5 fruit fly cellular contexts compared by ENCODE assay signal in genomic region chr3L:3905111-3905510, dm6.
TF ChIP-seq lines count a peak whose summit lies in the region.

Gene ida (plus strand): TSS chr3L:3905344.

- TF ChIP-seq CTCF in whole organism, embryonic (GFP tag; optimal IDR thresholded peaks at IDR 0.05; lab: Kevin White, UChicago), result peak; percentile 57

TF ChIP-seq in whole organism, adult, 20 proteins besides CTCF, POLR2A, EP300 and RAD21:
- TF ChIP-seq CG1620 (GFP tag; optimal IDR thresholded peaks at IDR 0.05; lab: Kevin White, UChicago), result no peak
- no peak for TF ChIP-seq CG7101 (tag; optimal IDR thresholded peaks at IDR 0.05; lab: Kevin White, UChicago)
- TF ChIP-seq tj (GFP tag; optimal IDR thresholded peaks at IDR 0.05; lab: Kevin White, UChicago), result peak; percentile 14
- peak; percentile 27 for TF ChIP-seq cic (GFP tag; optimal IDR thresholded peaks at IDR 0.05; lab: Kevin White, UChicago)
- TF ChIP-seq Mnt (GFP tag; optimal IDR thresholded peaks at IDR 0.05; lab: Kevin White, UChicago), result peak; percentile 41
- peak; percentile 23 for TF ChIP-seq bab1 (GFP tag; optimal IDR thresholded peaks at IDR 0.05; lab: Kevin White, UChicago)
- TF ChIP-seq CG12768 (GFP tag; optimal IDR thresholded peaks at IDR 0.05; lab: Kevin White, UChicago), result peak; percentile 29

TF ChIP-seq in whole organism, embryonic, 481 proteins besides CTCF, POLR2A, EP300 and RAD21 (continues in another document):
- TF ChIP-seq CG14441 (GFP tag; IDR thresholded peaks at IDR 0.05; lab: Robert Waterston, UW), result peak; percentile 34; the same call in 1 of the 2 replicates
- peak; percentile 88 for TF ChIP-seq pzg (GFP tag; optimal IDR thresholded peaks at IDR 0.05; lab: Kevin White, UChicago)
- TF ChIP-seq Fer1 (GFP tag; optimal IDR thresholded peaks at IDR 0.05; lab: Kevin White, UChicago), result peak; percentile 49
- TF ChIP-seq CG34224 (GFP tag; IDR thresholded peaks at IDR 0.05; lab: Robert Waterston, UW; ENCODE audit: partially characterized antibody), result peak; percentile 26; the same call in 1 of the 3 replicates
- peak; percentile 99 for TF ChIP-seq E2f2 (GFP tag; IDR thresholded peaks at IDR 0.05; lab: Robert Waterston, UW)
- TF ChIP-seq knrl (GFP tag; IDR thresholded peaks at IDR 0.05; lab: Robert Waterston, UW; ENCODE audit: partially characterized antibody), result no peak
- TF ChIP-seq chinmo (GFP tag; IDR thresholded peaks at IDR 0.05; lab: Robert Waterston, UW; ENCODE audit: partially characterized antibody), result 0 out of 4 replicates have a peak, but pooled peaks have one; percentile 59
- peak; percentile 24; the same call in 1 of the 2 replicates for TF ChIP-seq Rfx (GFP tag; IDR thresholded peaks at IDR 0.05; lab: Robert Waterston, UW)
- TF ChIP-seq Hey (tag; optimal IDR thresholded peaks at IDR 0.05; lab: Kevin White, UChicago), result peak; percentile 53
- peak; percentile 84 for TF ChIP-seq Ets97D (GFP tag; optimal IDR thresholded peaks at IDR 0.05; lab: Kevin White, UChicago)
- TF ChIP-seq crp (GFP tag; optimal IDR thresholded peaks at IDR 0.05; lab: Kevin White, UChicago), result no peak
- TF ChIP-seq B-H2 (GFP tag; optimal IDR thresholded peaks at IDR 0.05; lab: Kevin White, UChicago), result peak; percentile 2
- peak; percentile 91 for TF ChIP-seq MBD-R2 (GFP tag; IDR thresholded peaks at IDR 0.05; lab: Robert Waterston, UW)
- peak; percentile 12; the same call in 1 of the 3 replicates for TF ChIP-seq row (GFP tag; IDR thresholded peaks at IDR 0.05; lab: Robert Waterston, UW)
- peak; percentile 44 for TF ChIP-seq sug (tag; optimal IDR thresholded peaks at IDR 0.05; lab: Kevin White, UChicago)
- peak in 1 of 2 experiments; percentile 6 for TF ChIP-seq Pdp1 (GFP tag; optimal IDR thresholded peaks at IDR 0.05; lab: Kevin White, UChicago)
- peak; percentile 47 for TF ChIP-seq gfzf (GFP tag; optimal IDR thresholded peaks at IDR 0.05; lab: Kevin White, UChicago)
- no peak for TF ChIP-seq Blimp-1 (GFP tag; optimal IDR thresholded peaks at IDR 0.05; lab: Kevin White, UChicago)
- TF ChIP-seq her (GFP tag; optimal IDR thresholded peaks at IDR 0.05; lab: Kevin White, UChicago), result peak; percentile 41

TF ChIP-seq in whole organism, prepupa, 60 proteins besides CTCF, POLR2A, EP300 and RAD21:
- TF ChIP-seq Ets96B (tag; optimal IDR thresholded peaks at IDR 0.05; lab: Kevin White, UChicago), result no peak
- peak; percentile 18 for TF ChIP-seq esn (GFP tag; optimal IDR thresholded peaks at IDR 0.05; lab: Kevin White, UChicago)
- no peak for TF ChIP-seq Hr39 (GFP tag; optimal IDR thresholded peaks at IDR 0.05; lab: Kevin White, UChicago)
- no peak for TF ChIP-seq cyc (GFP tag; optimal IDR thresholded peaks at IDR 0.05; lab: Kevin White, UChicago)
- TF ChIP-seq fkh (GFP tag; optimal IDR thresholded peaks at IDR 0.05; lab: Kevin White, UChicago), result peak; percentile 93

TF ChIP-seq in whole organism, pupa, 21 proteins besides CTCF, POLR2A, EP300 and RAD21:
- TF ChIP-seq CG10348 (GFP tag; IDR thresholded peaks at IDR 0.05; lab: Robert Waterston, UW) (no peak), gl (tag; optimal IDR thresholded peaks at IDR 0.05; lab: Kevin White, UChicago) (no peak), CG4496 (GFP tag; IDR thresholded peaks at IDR 0.05; lab: Robert Waterston, UW) (peak; percentile 50; the same call in 1 of the 3 replicates)

TF ChIP-seq in whole organism, wandering third instar larva, 38 proteins besides CTCF, POLR2A, EP300 and RAD21:
- TF ChIP-seq sage (GFP tag; optimal IDR thresholded peaks at IDR 0.05; lab: Kevin White, UChicago) (no peak), ey (GFP tag; optimal IDR thresholded peaks at IDR 0.05; lab: Kevin White, UChicago) (no peak), fru (GFP tag; optimal IDR thresholded peaks at IDR 0.05; lab: Kevin White, UChicago) (no peak), Hnf4 (GFP tag; optimal IDR thresholded peaks at IDR 0.05; lab: Kevin White, UChicago) (peak; percentile 76), OdsH (GFP tag; optimal IDR thresholded peaks at IDR 0.05; lab: Kevin White, UChicago) (no peak), CrebA (GFP tag; optimal IDR thresholded peaks at IDR 0.05; lab: Kevin White, UChicago; ENCODE audit: borderline replicate concordance) (no peak), pan (optimal IDR thresholded peaks at IDR 0.05; lab: Kevin White, UChicago) (no peak), Rel (GFP tag; optimal IDR thresholded peaks at IDR 0.05; lab: Kevin White, UChicago) (no peak), Rel (tag; optimal IDR thresholded peaks at IDR 0.05; lab: Kevin White, UChicago) (peak; percentile 40), CG32264 (GFP tag; optimal IDR thresholded peaks at IDR 0.05; lab: Kevin White, UChicago) (no peak), psq (GFP tag; optimal IDR thresholded peaks at IDR 0.05; lab: Kevin White, UChicago) (no peak), br (GFP tag; optimal IDR thresholded peaks at IDR 0.05; lab: Kevin White, UChicago) (no peak), dmrt93B (GFP tag; optimal IDR thresholded peaks at IDR 0.05; lab: Kevin White, UChicago) (no peak), GATAd (GFP tag; optimal IDR thresholded peaks at IDR 0.05; lab: Kevin White, UChicago) (no peak), Jra (GFP tag; optimal IDR thresholded peaks at IDR 0.05; lab: Kevin White, UChicago) (no peak), dsf (GFP tag; optimal IDR thresholded peaks at IDR 0.05; lab: Kevin White, UChicago; ENCODE audit: borderline replicate concordance) (no peak), Hr83 (GFP tag; optimal IDR thresholded peaks at IDR 0.05; lab: Kevin White, UChicago; ENCODE audit: poor library complexity, severe bottlenecking) (no peak), dl (GFP tag; optimal IDR thresholded peaks at IDR 0.05; lab: Kevin White, UChicago; ENCODE audit: insufficient read depth in 1 of 2, partially characterized antibody in 2 of 2) (no peak)
